Fruit fly (Drosophila melanogaster): Measurements from ENCODE around the gene kst.

The kst gene

DNA sequence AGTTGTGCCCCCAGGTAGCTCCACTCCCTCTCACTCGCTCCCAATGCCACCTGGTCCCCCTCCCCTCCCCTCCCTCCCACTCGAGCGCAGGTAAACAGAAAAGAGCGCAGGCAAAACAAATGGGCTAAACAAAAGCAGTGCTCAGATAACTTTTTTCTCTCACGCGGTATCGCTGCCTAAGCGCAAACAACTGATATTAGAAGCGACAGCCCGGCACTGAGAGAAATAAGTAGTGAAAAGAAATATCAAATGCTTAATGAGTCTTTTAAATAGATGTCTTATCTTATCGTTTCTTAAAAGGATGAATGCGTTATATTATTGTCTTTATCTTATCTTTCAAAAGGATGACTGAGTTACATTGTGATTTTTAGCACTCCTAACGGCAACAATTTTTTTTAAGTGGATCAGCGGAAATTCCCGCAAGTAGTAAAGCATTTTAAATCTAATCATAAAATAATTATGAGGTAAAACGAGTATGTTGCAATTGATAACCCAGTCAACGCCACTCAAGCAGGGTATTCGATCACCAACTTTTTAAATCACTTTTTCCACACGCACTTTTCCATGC is 35.4 kb upstream of the kst start (continued):
- TF ChIP-seq Lhr (GFP tag; optimal IDR thresholded peaks at IDR 0.05), result peak; percentile 66
- peak; percentile 92 for TF ChIP-seq cwo (GFP tag; optimal IDR thresholded peaks at IDR 0.05)
- peak; percentile 90 for TF ChIP-seq CG8388 (GFP tag; optimal IDR thresholded peaks at IDR 0.05)
- peak; percentile 91 for TF ChIP-seq CG17568 (GFP tag; optimal IDR thresholded peaks at IDR 0.05)
- TF ChIP-seq CG43689 (GFP tag; IDR thresholded peaks at IDR 0.05), result peak; percentile 88
- TF ChIP-seq CG15696 (tag; optimal IDR thresholded peaks at IDR 0.05), result peak; percentile 58
- peak; percentile 82 for TF ChIP-seq ro (GFP tag; IDR thresholded peaks at IDR 0.05)
- TF ChIP-seq CG18262 (tag; optimal IDR thresholded peaks at IDR 0.05), result peak; percentile 94
- peak; percentile 82 for TF ChIP-seq gsb (GFP tag; IDR thresholded peaks at IDR 0.05)
- TF ChIP-seq CG6854 (GFP tag; optimal IDR thresholded peaks at IDR 0.05), result peak; percentile 90
- peak; percentile 85 for TF ChIP-seq CG31388 (GFP tag; optimal IDR thresholded peaks at IDR 0.05)
- peak; percentile 85 for TF ChIP-seq CG11247 (GFP tag; IDR thresholded peaks at IDR 0.05)
- TF ChIP-seq CG7357 (GFP tag; IDR thresholded peaks at IDR 0.05), result peak; percentile 85
- TF ChIP-seq CG6175 (GFP tag; IDR thresholded peaks at IDR 0.05), result peak; percentile 91
- peak; percentile 86 for TF ChIP-seq CG4854 (GFP tag; optimal IDR thresholded peaks at IDR 0.05)
- peak; percentile 85 for TF ChIP-seq CG3726 (GFP tag; IDR thresholded peaks at IDR 0.05)
- peak; percentile 85 for TF ChIP-seq CG3407 (GFP tag; optimal IDR thresholded peaks at IDR 0.05)
- no peak for TF ChIP-seq Dref (GFP tag; IDR thresholded peaks at IDR 0.05)
- peak; percentile 74 for TF ChIP-seq D19B (GFP tag; optimal IDR thresholded peaks at IDR 0.05)
- no peak for TF ChIP-seq tll (GFP tag; optimal IDR thresholded peaks at IDR 0.05)
- TF ChIP-seq CG10366 (GFP tag; IDR thresholded peaks at IDR 0.05), result peak; percentile 92
- peak; percentile 85 for TF ChIP-seq cato (GFP tag; optimal IDR thresholded peaks at IDR 0.05; ENCODE audit: borderline replicate concordance)
- TF ChIP-seq CG4404 (GFP tag; IDR thresholded peaks at IDR 0.05), result peak; percentile 59
- TF ChIP-seq zf30C (GFP tag; optimal IDR thresholded peaks at IDR 0.05), result peak; percentile 89
- peak; percentile 96 for TF ChIP-seq crol (GFP tag; IDR thresholded peaks at IDR 0.05)
- peak; percentile 74 for TF ChIP-seq ssp (GFP tag; IDR thresholded peaks at IDR 0.05)
- TF ChIP-seq corto (GFP tag; optimal IDR thresholded peaks at IDR 0.05), result peak; percentile 7
- peak; percentile 89 for TF ChIP-seq esg (GFP tag; conservative IDR thresholded peaks at IDR 0.05)
- TF ChIP-seq ara (GFP tag; IDR thresholded peaks at IDR 0.05), result peak; percentile 85
- TF ChIP-seq Oaz (GFP tag; IDR thresholded peaks at IDR 0.05), result peak; percentile 90
- TF ChIP-seq gem (tag; optimal IDR thresholded peaks at IDR 0.05), result peak; percentile 96
- peak; percentile 96 for TF ChIP-seq CG18599 (GFP tag; optimal IDR thresholded peaks at IDR 0.05)
- peak; percentile 84 for TF ChIP-seq CG3838 (GFP tag; optimal IDR thresholded peaks at IDR 0.05)
- peak; percentile 76 for TF ChIP-seq croc (GFP tag; conservative IDR thresholded peaks at IDR 0.05)
- TF ChIP-seq CG15073 (GFP tag; optimal IDR thresholded peaks at IDR 0.05), result peak; percentile 66
- no peak for TF ChIP-seq stwl (tag; optimal IDR thresholded peaks at IDR 0.05)
- peak; percentile 88 for TF ChIP-seq sisA (GFP tag; IDR thresholded peaks at IDR 0.05)
- TF ChIP-seq shn (GFP tag; optimal IDR thresholded peaks at IDR 0.05), result peak; percentile 74
- peak; percentile 85 for TF ChIP-seq kni (GFP tag; optimal IDR thresholded peaks at IDR 0.05)
- no peak for TF ChIP-seq gfzf (GFP tag; optimal IDR thresholded peaks at IDR 0.05)
- TF ChIP-seq sna (GFP tag; IDR thresholded peaks at IDR 0.05; ENCODE audit: partially characterized antibody), result no peak
- no peak for TF ChIP-seq inv (GFP tag; IDR thresholded peaks at IDR 0.05; ENCODE audit: partially characterized antibody)
- no peak for TF ChIP-seq Neu2 (GFP tag; optimal IDR thresholded peaks at IDR 0.05; ENCODE audit: borderline replicate concordance)
- peak; percentile 74 for TF ChIP-seq emc (GFP tag; optimal IDR thresholded peaks at IDR 0.05)
- TF ChIP-seq onecut (GFP tag; IDR thresholded peaks at IDR 0.05), result peak; percentile 89
- peak in 2 of 3 experiments; percentile 26 to 37 for TF ChIP-seq Stat92E (GFP tag; optimal IDR thresholded peaks at IDR 0.05)
- TF ChIP-seq CG13424 (tag; optimal IDR thresholded peaks at IDR 0.05), result peak; percentile 94
- TF ChIP-seq CG2712 (tag; optimal IDR thresholded peaks at IDR 0.05), result peak; percentile 95
- peak; percentile 84 for TF ChIP-seq CG12155 (GFP tag; optimal IDR thresholded peaks at IDR 0.05)
